Fruit fly (Drosophila melanogaster) whole organism, embryonic: ENCODE results near the gene Ndae1.
A peak's percentile ranks its signal among the peaks of the same experiment; 100 is the strongest.

Experiments used
- BtbVII ChIP-seq: fragments of 200-800 bp; sonication (Bioruptor generic); optimal IDR thresholded peaks from 3 replicates; lab custom pipeline; 2017; ENCODE audit warnings: missing biosample characterization, mild to moderate bottlenecking, missing genetic modification characterization
- CG10431 ChIP-seq: fragments of 200-800 bp; sonication (Bioruptor generic); optimal IDR thresholded peaks from 3 replicates; lab custom pipeline; 2018; ENCODE audit warnings: missing biosample characterization, mild to moderate bottlenecking, missing genetic modification characterization
- CG11723 ChIP-seq: fragments of 200-800 bp; sonication (Bioruptor generic); optimal IDR thresholded peaks from 2 replicates; lab custom pipeline; 2017; ENCODE audit warnings: missing biosample characterization, mild to moderate bottlenecking, missing genetic modification characterization
- CG12659 ChIP-seq: fragments of 200-800 bp; sonication (Bioruptor generic); optimal IDR thresholded peaks from 3 replicates; lab custom pipeline; 2017; ENCODE audit warnings: mild to moderate bottlenecking, missing biosample characterization, missing genetic modification reagents, missing genetic modification characterization
- CG1603 ChIP-seq: fragments of 200-800 bp; sonication (Bioruptor generic); optimal IDR thresholded peaks from 2 replicates; lab custom pipeline; 2019; ENCODE audit warnings: missing biosample characterization, mild to moderate bottlenecking, missing genetic modification characterization, moderate library complexity
- CG16863 ChIP-seq: fragments of 200-800 bp; sonication (Bioruptor generic); optimal IDR thresholded peaks from 3 replicates; lab custom pipeline; 2016; ENCODE audit warnings: missing biosample characterization, missing genetic modification characterization
- CG17829 ChIP-seq: fragments of 200-800 bp; optimal IDR thresholded peaks from 2 replicates; lab custom pipeline; 2019; ENCODE audit warnings: missing biosample characterization, mild to moderate bottlenecking, missing genetic modification characterization, moderate library complexity
- CG33557 ChIP-seq: fragments of 200-800 bp; sonication (Bioruptor generic); optimal IDR thresholded peaks from 2 replicates; lab custom pipeline; 2019; ENCODE audit warnings: missing biosample characterization, mild to moderate bottlenecking, missing genetic modification characterization, moderate library complexity
- CG34376 ChIP-seq: fragments of 200-800 bp; sonication (Bioruptor generic); optimal IDR thresholded peaks from 2 replicates; lab custom pipeline; 2018; ENCODE audit warnings: missing biosample characterization, mild to moderate bottlenecking, missing genetic modification characterization
- CG3726 ChIP-seq: fragments of 200-800 bp; sonication (Bioruptor generic); IDR thresholded peaks from 3 replicates; pipeline ENCODE4, ENCODE4 v1.3.6; 2022; ENCODE audit warnings: missing biosample characterization, missing genetic modification characterization
- CG4282 ChIP-seq: fragments of 200-800 bp; sonication (Bioruptor generic); optimal IDR thresholded peaks from 2 replicates; lab custom pipeline; 2016; ENCODE audit warnings: missing biosample characterization, missing genetic modification characterization
- CG4360 ChIP-seq: fragments of 200-800 bp; sonication (Bioruptor generic); IDR thresholded peaks from 2 replicates; pipeline ENCODE4 v1.3.6; 2022; ENCODE audit warnings: missing biosample characterization, missing genetic modification characterization
- CG6272 ChIP-seq: fragments of 200-800 bp; sonication (Bioruptor generic); IDR thresholded peaks from 2 replicates; pipeline ENCODE4 v1.3.6; 2022; ENCODE audit warnings: missing biosample characterization, missing genetic modification characterization
- CG6689 ChIP-seq: fragments of 200-800 bp; sonication (Bioruptor generic); IDR thresholded peaks from 2 replicates; pipeline ENCODE4 v1.3.6; 2022; ENCODE audit warnings: missing biosample characterization, missing genetic modification characterization
- CG7357 ChIP-seq: fragments of 200-800 bp; sonication (Bioruptor generic); IDR thresholded peaks from 3 replicates; pipeline ENCODE4 v1.3.6; 2022; ENCODE audit warnings: missing biosample characterization, missing genetic modification characterization
- CG7745 ChIP-seq: fragments of 200-800 bp; sonication (Bioruptor generic); optimal IDR thresholded peaks from 2 replicates; lab custom pipeline; 2018; ENCODE audit warnings: missing biosample characterization, mild to moderate bottlenecking, missing genetic modification characterization, moderate library complexity
- CG7963 ChIP-seq: fragments of 200-800 bp; sonication (Bioruptor generic); IDR thresholded peaks from 3 replicates; pipeline ENCODE4 v1.3.6; 2022; ENCODE audit warnings: missing biosample characterization, missing genetic modification characterization; ENCODE audit not compliant: partially characterized antibody
- CG8089 ChIP-seq: fragments of 200-800 bp; sonication (Bioruptor generic); optimal IDR thresholded peaks from 3 replicates; lab custom pipeline; 2016; ENCODE audit warnings: missing biosample characterization, missing genetic modification characterization
- CG9437 ChIP-seq: fragments of 200-800 bp; sonication (Bioruptor generic); optimal IDR thresholded peaks from 2 replicates; lab custom pipeline; 2018; ENCODE audit warnings: missing biosample characterization, mild to moderate bottlenecking, missing genetic modification characterization
- CTCF ChIP-seq: fragments of 200-800 bp; sonication (Bioruptor generic); optimal IDR thresholded peaks from 2 replicates; lab custom pipeline; 2017; ENCODE audit warnings: missing biosample characterization, mild to moderate bottlenecking, missing genetic modification characterization, moderate library complexity
- CrebB ChIP-seq: fragments of 200-800 bp; sonication (Bioruptor generic); optimal IDR thresholded peaks from 3 replicates; lab custom pipeline; 2018; ENCODE audit warnings: missing biosample characterization, mild to moderate bottlenecking, missing genetic modification characterization
- D19B ChIP-seq: fragments of 200-800 bp; sonication (Bioruptor generic); optimal IDR thresholded peaks from 2 replicates; lab custom pipeline; 2017; ENCODE audit warnings: missing biosample characterization, mild to moderate bottlenecking, missing genetic modification characterization
- Dip3 ChIP-seq: fragments of 200-800 bp; sonication (Bioruptor generic); optimal IDR thresholded peaks from 3 replicates; lab custom pipeline; 2016; ENCODE audit warnings: missing biosample characterization, missing genetic modification characterization
- E2f2 ChIP-seq: fragments of 200-800 bp; sonication (Bioruptor generic); IDR thresholded peaks from 2 replicates; pipeline ENCODE4 v1.3.6; 2022; ENCODE audit warnings: missing biosample characterization, missing genetic modification characterization
- Gug ChIP-seq: fragments of 200-800 bp; sonication (Bioruptor generic); IDR thresholded peaks from 4 replicates; pipeline ENCODE4 v1.3.6; 2022; ENCODE audit warnings: missing biosample characterization, missing genetic modification characterization
- HLH3B ChIP-seq: fragments of 200-800 bp; sonication (Bioruptor generic); IDR thresholded peaks from 2 replicates; pipeline ENCODE4 v1.3.6; 2022; ENCODE audit warnings: missing biosample characterization, missing genetic modification characterization
- Hey ChIP-seq: fragments of 200-800 bp; sonication (Bioruptor generic); optimal IDR thresholded peaks from 3 replicates; lab custom pipeline; 2018; ENCODE audit warnings: missing biosample characterization, mild to moderate bottlenecking, missing genetic modification characterization
- Hmr ChIP-seq: fragments of 200-800 bp; sonication (Bioruptor generic); optimal IDR thresholded peaks from 3 replicates; lab custom pipeline; 2017; ENCODE audit warnings: mild to moderate bottlenecking, missing biosample characterization, missing genetic modification reagents, missing genetic modification characterization
- Hr51 ChIP-seq, 2 experiments: fragments of 200-800 bp; sonication (Bioruptor generic); optimal IDR thresholded peaks; 2 replicates in 1 of 2; 3 replicates in 1 of 2; lab custom pipeline; 2016 to 2018; ENCODE audit warnings: missing biosample characterization in 2 of 2, missing genetic modification characterization in 2 of 2, mild to moderate bottlenecking in 1 of 2, moderate library complexity in 1 of 2
- Ptx1 ChIP-seq: fragments of 200-800 bp; sonication (Bioruptor generic); IDR thresholded peaks from 2 replicates; pipeline ENCODE4 v1.3.6; 2022; ENCODE audit warnings: missing biosample characterization, missing genetic modification characterization
- Rfx ChIP-seq: fragments of 200-800 bp; sonication (Bioruptor generic); IDR thresholded peaks from 2 replicates; pipeline ENCODE4 v1.3.6; 2022; ENCODE audit warnings: missing biosample characterization, missing genetic modification characterization
- Sox100B ChIP-seq: fragments of 200-800 bp; sonication (Bioruptor generic); optimal IDR thresholded peaks from 3 replicates; lab custom pipeline; 2018; ENCODE audit warnings: missing biosample characterization, mild to moderate bottlenecking, missing genetic modification characterization
- Sry-δ ChIP-seq: fragments of 200-800 bp; sonication (Bioruptor generic); optimal IDR thresholded peaks from 2 replicates; lab custom pipeline; 2016; ENCODE audit warnings: missing biosample characterization, missing genetic modification characterization
- abd-A ChIP-seq: fragments of 200-800 bp; sonication (Bioruptor generic); optimal IDR thresholded peaks from 3 replicates; lab custom pipeline; 2019; ENCODE audit warnings: missing biosample characterization, mild to moderate bottlenecking, missing genetic modification characterization, moderate library complexity
- bigmax ChIP-seq: fragments of 200-800 bp; sonication (Bioruptor generic); optimal IDR thresholded peaks from 2 replicates; lab custom pipeline; 2018; ENCODE audit warnings: missing biosample characterization, mild to moderate bottlenecking, missing genetic modification characterization
- br ChIP-seq: fragments of >200 bp; optimal IDR thresholded peaks from 2 replicates; lab custom pipeline; 2017
- cad ChIP-seq: fragments of >200 bp; optimal IDR thresholded peaks from 2 replicates; lab custom pipeline; 2017; ENCODE audit warnings: missing biosample characterization, missing genetic modification characterization
- chif ChIP-seq, 2 experiments: fragments of 200-800 bp; sonication (Bioruptor generic); optimal IDR thresholded peaks; 3 replicates each; lab custom pipeline; 2016; ENCODE audit warnings: missing biosample characterization in 2 of 2, missing genetic modification characterization in 2 of 2
- ci ChIP-seq: fragments of 200-800 bp; sonication (Bioruptor generic); IDR thresholded peaks from 3 replicates; pipeline ENCODE4 v1.3.6; 2022; ENCODE audit warnings: missing biosample characterization, missing genetic modification characterization
- crol ChIP-seq: fragments of 200-800 bp; sonication (Bioruptor generic); IDR thresholded peaks from 2 replicates; pipeline ENCODE4 v1.3.6; 2022; ENCODE audit warnings: missing biosample characterization, missing genetic modification characterization
- dimm ChIP-seq: fragments of 200-800 bp; sonication (Bioruptor generic); IDR thresholded peaks from 2 replicates; pipeline ENCODE4 v1.3.6; 2022; ENCODE audit warnings: missing biosample characterization, missing genetic modification characterization
- fd3F ChIP-seq: fragments of 200-800 bp; sonication (Bioruptor generic); optimal IDR thresholded peaks from 2 replicates; lab custom pipeline; 2018; ENCODE audit warnings: missing biosample characterization, mild to moderate bottlenecking, missing genetic modification characterization, moderate library complexity
- gsb-n ChIP-seq: fragments of 200-800 bp; sonication (Bioruptor generic); optimal IDR thresholded peaks from 3 replicates; lab custom pipeline; 2018; ENCODE audit warnings: missing biosample characterization, mild to moderate bottlenecking, missing genetic modification characterization
- lilli ChIP-seq: fragments of 200-800 bp; sonication (Bioruptor generic); optimal IDR thresholded peaks from 3 replicates; lab custom pipeline; 2016; ENCODE audit warnings: missing biosample characterization, missing genetic modification characterization
- lmd ChIP-seq: fragments of 200-800 bp; sonication (Bioruptor generic); IDR thresholded peaks from 2 replicates; pipeline ENCODE4 v1.3.6; 2022; ENCODE audit warnings: missing biosample characterization, missing genetic modification characterization
- nerfin-2 ChIP-seq: fragments of 200-800 bp; sonication (Bioruptor generic); IDR thresholded peaks from 2 replicates; pipeline ENCODE4 v1.3.6; 2022; ENCODE audit warnings: missing biosample characterization, missing genetic modification characterization; ENCODE audit not compliant: partially characterized antibody
- odd ChIP-seq: fragments of 200-800 bp; sonication (Bioruptor generic); optimal IDR thresholded peaks from 2 replicates; lab custom pipeline; 2017; ENCODE audit warnings: missing biosample characterization, mild to moderate bottlenecking, missing genetic modification characterization
- phol ChIP-seq: fragments of 200-800 bp; sonication (Bioruptor generic); optimal IDR thresholded peaks from 3 replicates; lab custom pipeline; 2018; ENCODE audit warnings: missing biosample characterization, mild to moderate bottlenecking, missing genetic modification characterization, moderate library complexity
- repo ChIP-seq: fragments of 200-800 bp; sonication (Bioruptor generic); optimal IDR thresholded peaks from 2 replicates; lab custom pipeline; 2016; ENCODE audit warnings: missing biosample characterization, missing genetic modification characterization
- sima ChIP-seq: fragments of 200-800 bp; sonication (Bioruptor generic); optimal IDR thresholded peaks from 2 replicates; lab custom pipeline; 2016; ENCODE audit warnings: missing biosample characterization, missing genetic modification characterization
- tap ChIP-seq: fragments of 200-800 bp; optimal IDR thresholded peaks from 3 replicates; lab custom pipeline; 2019; ENCODE audit warnings: missing biosample characterization, mild to moderate bottlenecking, missing genetic modification characterization, moderate library complexity
- wdn ChIP-seq: fragments of 200-800 bp; sonication (Bioruptor generic); IDR thresholded peaks from 2 replicates; pipeline ENCODE4 v1.3.6; 2022; ENCODE audit warnings: missing biosample characterization, missing genetic modification characterization
- wek ChIP-seq: fragments of 200-800 bp; sonication (Bioruptor generic); optimal IDR thresholded peaks from 3 replicates; lab custom pipeline; 2018; ENCODE audit warnings: missing biosample characterization, mild to moderate bottlenecking, missing genetic modification characterization, moderate library complexity

Ndae1 gene

dm6 chr2L:7215657-7216056 lies 33.5 kb downstream of the Ndae1 start (continued):
- TF ChIP-seq Rfx (GFP tag; lab: Robert Waterston, UW) = no peak
- TF ChIP-seq Hey (tag; lab: Kevin White, UChicago) = no peak
- TF ChIP-seq crol (GFP tag; lab: Robert Waterston, UW) = no peak
- TF ChIP-seq abd-A (tag; lab: Kevin White, UChicago) = no peak
- TF ChIP-seq D19B = no peak
- TF ChIP-seq CG12659 = peak; percentile 6
- TF ChIP-seq CG9437 (GFP tag; lab: Kevin White, UChicago) = no peak
- no peak for TF ChIP-seq Sox100B (GFP tag; lab: Kevin White, UChicago)
- TF ChIP-seq CG1603 (tag; lab: Kevin White, UChicago) = peak; percentile 33
- no peak for TF ChIP-seq CG7745
- TF ChIP-seq CG4282 (GFP tag; lab: Kevin White, UChicago) = no peak
- no peak for TF ChIP-seq Ptx1 (GFP tag; lab: Robert Waterston, UW)
- TF ChIP-seq CG4360 (GFP tag; lab: Robert Waterston, UW) = no peak
- TF ChIP-seq CG34376 (GFP tag; lab: Kevin White, UChicago) = no peak
- TF ChIP-seq CG6689 (GFP tag; lab: Robert Waterston, UW) = no peak
- no peak for TF ChIP-seq CG16863 (GFP tag; lab: Kevin White, UChicago)
- TF ChIP-seq sima (GFP tag; lab: Kevin White, UChicago) = no peak
- TF ChIP-seq CG3726 (GFP tag; lab: Robert Waterston, UW) = no peak
- 0 out of 2 replicates have a peak, but pooled peaks have one; percentile 14 for TF ChIP-seq wdn (GFP tag; lab: Robert Waterston, UW)
- no peak for TF ChIP-seq Gug
- TF ChIP-seq BtbVII = peak; percentile 30
- TF ChIP-seq gsb-n (tag; lab: Kevin White, UChicago) = no peak
- TF ChIP-seq Hmr (GFP tag; lab: Kevin White, UChicago) = peak; percentile 41
- peak; percentile 24 for TF ChIP-seq fd3F (GFP tag; lab: Kevin White, UChicago)
- TF ChIP-seq CG7963 (GFP tag; lab: Robert Waterston, UW) = no peak
- no peak for TF ChIP-seq lmd (GFP tag; lab: Robert Waterston, UW)
- TF ChIP-seq CG6272 (GFP tag; lab: Robert Waterston, UW) = no peak
- TF ChIP-seq CG33557 (GFP tag; lab: Kevin White, UChicago) = no peak
- TF ChIP-seq tap (tag; lab: Kevin White, UChicago) = no peak
- no peak for TF ChIP-seq odd (GFP tag; lab: Kevin White, UChicago)
- TF ChIP-seq ci (GFP tag; lab: Robert Waterston, UW) = no peak
- no peak for TF ChIP-seq nerfin-2
- no peak for TF ChIP-seq Hr51 (GFP tag; optimal IDR thresholded peaks at IDR 0.05; lab: Kevin White, UChicago)
- no peak for TF ChIP-seq CG17829 (tag; lab: Kevin White, UChicago)
- TF ChIP-seq br (lab: Kevin White, UChicago) = no peak
- no peak for TF ChIP-seq repo
- TF ChIP-seq CTCF = no peak
- no peak for TF ChIP-seq Sry-δ
- TF ChIP-seq wek (GFP tag; lab: Kevin White, UChicago) = peak; percentile 47
- no peak for TF ChIP-seq chif (GFP tag; optimal IDR thresholded peaks at IDR 0.05; lab: Kevin White, UChicago)
- TF ChIP-seq cad (GFP tag; lab: Kevin White, UChicago) = no peak
- no peak for TF ChIP-seq dimm (GFP tag; lab: Robert Waterston, UW)
- no peak for TF ChIP-seq E2f2 (GFP tag; lab: Robert Waterston, UW)
- no peak for TF ChIP-seq bigmax (GFP tag; lab: Kevin White, UChicago)
- TF ChIP-seq CG10431 (GFP tag; lab: Kevin White, UChicago) = no peak
- no peak for TF ChIP-seq phol
- no peak for TF ChIP-seq HLH3B (GFP tag; lab: Robert Waterston, UW)
- TF ChIP-seq CG11723 = no peak
- TF ChIP-seq CG7357 = no peak
- peak; percentile 36 for TF ChIP-seq CrebB
- TF ChIP-seq CG8089 = no peak
- TF ChIP-seq lilli (GFP tag; lab: Kevin White, UChicago) = no peak
- no peak for TF ChIP-seq Dip3 (GFP tag; lab: Kevin White, UChicago)
